Fruit fly (Drosophila melanogaster) whole organism, embryonic: ENCODE data around the gene fwd.

ENCODE experiments used
- Aef1 ChIP-seq: fragments of 200-800 bp; sonication (Bioruptor generic); IDR thresholded peaks from 3 replicates; pipeline ENCODE4 v1.3.6; 2022; ENCODE audit warnings: missing biosample characterization, missing genetic modification characterization
- Atf-2 ChIP-seq: fragments of 200-800 bp; sonication (Bioruptor generic); optimal IDR thresholded peaks from 2 replicates; lab custom pipeline; 2016; ENCODE audit warnings: missing biosample characterization, missing genetic modification characterization
- Bteb2 ChIP-seq: fragments of 200-800 bp; sonication (Bioruptor generic); optimal IDR thresholded peaks from 2 replicates; lab custom pipeline; 2016; ENCODE audit warnings: missing biosample characterization, missing genetic modification characterization
- CG1024 ChIP-seq: fragments of 200-800 bp; sonication (Bioruptor generic); IDR thresholded peaks from 2 replicates; pipeline ENCODE4 v1.3.6; 2022; ENCODE audit warnings: missing biosample characterization, missing genetic modification characterization
- CG10267 ChIP-seq: fragments of 200-800 bp; sonication (Bioruptor generic); optimal IDR thresholded peaks from 2 replicates; lab custom pipeline; 2018; ENCODE audit warnings: missing biosample characterization, mild to moderate bottlenecking, missing genetic modification characterization, moderate library complexity
- CG10431 ChIP-seq: fragments of 200-800 bp; sonication (Bioruptor generic); optimal IDR thresholded peaks from 3 replicates; lab custom pipeline; 2018; ENCODE audit warnings: missing biosample characterization, mild to moderate bottlenecking, missing genetic modification characterization
- CG10543 ChIP-seq: fragments of 200-800 bp; sonication (Bioruptor generic); optimal IDR thresholded peaks from 3 replicates; lab custom pipeline; 2017; ENCODE audit warnings: missing biosample characterization, mild to moderate bottlenecking, missing genetic modification characterization, moderate library complexity
- CG11560 ChIP-seq: fragments of 200-800 bp; sonication (Bioruptor generic); IDR thresholded peaks from 3 replicates; pipeline ENCODE4 v1.3.6; 2022; ENCODE audit warnings: missing biosample characterization, missing genetic modification characterization
- CG12236 ChIP-seq: fragments of 200-800 bp; sonication (Bioruptor generic); optimal IDR thresholded peaks from 2 replicates; lab custom pipeline; 2016; ENCODE audit warnings: missing biosample characterization, missing genetic modification characterization
- CG12942 ChIP-seq: fragments of 200-800 bp; sonication (Bioruptor generic); optimal IDR thresholded peaks from 3 replicates; lab custom pipeline; 2016; ENCODE audit warnings: missing biosample characterization, missing genetic modification characterization
- CG2199 ChIP-seq: fragments of 200-800 bp; sonication (Bioruptor generic); IDR thresholded peaks from 3 replicates; pipeline ENCODE4 v1.3.6; 2022; ENCODE audit warnings: missing biosample characterization, missing genetic modification characterization
- CG2875 ChIP-seq: fragments of 200-800 bp; sonication (Bioruptor generic); optimal IDR thresholded peaks from 2 replicates; lab custom pipeline; 2017; ENCODE audit warnings: missing biosample characterization, mild to moderate bottlenecking, missing genetic modification characterization, missing genetic modification reagents
- CG30020 ChIP-seq: fragments of 200-800 bp; optimal IDR thresholded peaks from 2 replicates; lab custom pipeline; 2019; ENCODE audit warnings: missing biosample characterization, mild to moderate bottlenecking, missing genetic modification characterization, moderate library complexity
- CG3847 ChIP-seq: fragments of 200-800 bp; sonication (Bioruptor generic); IDR thresholded peaks from 2 replicates; pipeline ENCODE4 v1.3.6; 2022; ENCODE audit warnings: missing biosample characterization, missing genetic modification characterization
- CG4360 ChIP-seq: fragments of 200-800 bp; sonication (Bioruptor generic); IDR thresholded peaks from 2 replicates; pipeline ENCODE4 v1.3.6; 2022; ENCODE audit warnings: missing biosample characterization, missing genetic modification characterization
- CG5245 ChIP-seq: fragments of 200-800 bp; sonication (Bioruptor generic); optimal IDR thresholded peaks from 3 replicates; lab custom pipeline; 2016; ENCODE audit warnings: missing biosample characterization, missing genetic modification characterization
- CG7372 ChIP-seq: fragments of 200-800 bp; sonication (Bioruptor generic); IDR thresholded peaks from 2 replicates; pipeline ENCODE4 v1.3.6; 2022; ENCODE audit warnings: missing biosample characterization, missing genetic modification characterization
- CG7987 ChIP-seq: fragments of 200-800 bp; sonication (Bioruptor generic); optimal IDR thresholded peaks from 2 replicates; lab custom pipeline; 2018; ENCODE audit warnings: missing biosample characterization, mild to moderate bottlenecking, missing genetic modification characterization, moderate library complexity
- CG8089 ChIP-seq: fragments of 200-800 bp; sonication (Bioruptor generic); optimal IDR thresholded peaks from 3 replicates; lab custom pipeline; 2016; ENCODE audit warnings: missing biosample characterization, missing genetic modification characterization
- CG9727 ChIP-seq: fragments of 200-800 bp; sonication (Bioruptor generic); optimal IDR thresholded peaks from 3 replicates; lab custom pipeline; 2017; ENCODE audit warnings: missing biosample characterization, mild to moderate bottlenecking, missing genetic modification characterization
- CG9876 ChIP-seq: fragments of 200-800 bp; sonication (Bioruptor generic); optimal IDR thresholded peaks from 2 replicates; lab custom pipeline; 2016; ENCODE audit warnings: missing biosample characterization, missing genetic modification characterization
- CHES-1-like ChIP-seq: fragments of 200-800 bp; sonication (Bioruptor generic); optimal IDR thresholded peaks from 2 replicates; lab custom pipeline; 2016; ENCODE audit warnings: missing biosample characterization, missing genetic modification characterization
- D19A ChIP-seq: fragments of 200-800 bp; optimal IDR thresholded peaks from 3 replicates; lab custom pipeline; 2019; ENCODE audit warnings: missing biosample characterization, mild to moderate bottlenecking, missing genetic modification characterization, moderate library complexity
- Dip3 ChIP-seq: fragments of 200-800 bp; sonication (Bioruptor generic); optimal IDR thresholded peaks from 3 replicates; lab custom pipeline; 2016; ENCODE audit warnings: missing biosample characterization, missing genetic modification characterization
- Dref ChIP-seq: fragments of 200-800 bp; sonication (Bioruptor generic); IDR thresholded peaks from 2 replicates; pipeline ENCODE4 v1.3.6; 2022; ENCODE audit warnings: missing biosample characterization, missing genetic modification characterization
- HHEX ChIP-seq: fragments of 200-800 bp; sonication (Bioruptor generic); optimal IDR thresholded peaks from 3 replicates; lab custom pipeline; 2017; ENCODE audit warnings: missing biosample characterization, mild to moderate bottlenecking, missing genetic modification characterization, missing genetic modification reagents
- HmgZ ChIP-seq: fragments of 200-800 bp; sonication (Bioruptor generic); optimal IDR thresholded peaks from 2 replicates; lab custom pipeline; 2018; ENCODE audit warnings: missing biosample characterization, mild to moderate bottlenecking, missing genetic modification characterization
- Hsf ChIP-seq: fragments of 200-800 bp; sonication (Bioruptor generic); optimal IDR thresholded peaks from 3 replicates; lab custom pipeline; 2016; ENCODE audit warnings: missing biosample characterization, missing genetic modification characterization
- Jarid2 ChIP-seq: fragments of 200-800 bp; sonication (Bioruptor generic); optimal IDR thresholded peaks from 3 replicates; lab custom pipeline; 2017; ENCODE audit warnings: mild to moderate bottlenecking, missing biosample characterization, missing genetic modification reagents, missing genetic modification characterization
- Lim3 ChIP-seq: fragments of 200-800 bp; sonication (Bioruptor generic); IDR thresholded peaks from 2 replicates; pipeline ENCODE4 v1.3.6; 2022; ENCODE audit warnings: missing biosample characterization, missing genetic modification characterization
- NFAT ChIP-seq: fragments of 200-800 bp; sonication (Bioruptor generic); IDR thresholded peaks from 2 replicates; pipeline ENCODE4 v1.3.6; 2022; ENCODE audit warnings: missing biosample characterization, missing genetic modification characterization
- Nf-YC ChIP-seq: fragments of 200-800 bp; optimal IDR thresholded peaks from 3 replicates; lab custom pipeline; 2019; ENCODE audit warnings: missing biosample characterization, mild to moderate bottlenecking, missing genetic modification characterization, moderate library complexity
- Side ChIP-seq: fragments of 200-800 bp; sonication (Bioruptor generic); optimal IDR thresholded peaks from 2 replicates; lab custom pipeline; 2016; ENCODE audit warnings: missing biosample characterization, missing genetic modification characterization
- Stat92E ChIP-seq, 3 experiments: fragments of >200 bp in 2 of 3; fragments of 200-800 bp in 1 of 3; sonication (Bioruptor generic) in 1 of 3; optimal IDR thresholded peaks; 2 replicates each; lab custom pipeline; 2017 to 2019; ENCODE audit warnings: missing biosample characterization in 3 of 3, missing genetic modification characterization in 3 of 3, mild to moderate bottlenecking in 1 of 3, moderate library complexity in 1 of 3
- Taf1 ChIP-seq: fragments of 200-800 bp; sonication (Bioruptor generic); IDR thresholded peaks from 2 replicates; pipeline ENCODE4 v1.3.6; 2022; ENCODE audit warnings: missing biosample characterization, missing genetic modification characterization
- al ChIP-seq: fragments of 200-800 bp; sonication (Bioruptor generic); IDR thresholded peaks from 2 replicates; pipeline ENCODE4 v1.3.6; 2022; ENCODE audit warnings: missing biosample characterization, missing genetic modification characterization
- ara ChIP-seq: fragments of 200-800 bp; sonication (Bioruptor generic); IDR thresholded peaks from 2 replicates; pipeline ENCODE4 v1.3.6; 2022; ENCODE audit warnings: missing biosample characterization, missing genetic modification characterization
- az2 ChIP-seq: fragments of 200-800 bp; sonication (Bioruptor generic); optimal IDR thresholded peaks from 3 replicates; lab custom pipeline; 2016; ENCODE audit warnings: missing biosample characterization, missing genetic modification characterization
- caup ChIP-seq: fragments of 200-800 bp; sonication (Bioruptor generic); optimal IDR thresholded peaks from 3 replicates; lab custom pipeline; 2017; ENCODE audit warnings: missing biosample characterization, mild to moderate bottlenecking, missing genetic modification characterization, moderate library complexity; ENCODE audit not compliant: severe bottlenecking
- cwo ChIP-seq: fragments of 200-800 bp; sonication (Bioruptor generic); optimal IDR thresholded peaks from 3 replicates; lab custom pipeline; 2017; ENCODE audit warnings: missing biosample characterization, missing genetic modification characterization, mild to moderate bottlenecking, moderate library complexity, missing genetic modification reagents
- lbe ChIP-seq: fragments of 200-800 bp; sonication (Bioruptor generic); optimal IDR thresholded peaks from 2 replicates; lab custom pipeline; 2016; ENCODE audit warnings: missing biosample characterization, mild to moderate bottlenecking, missing genetic modification characterization
- lola ChIP-seq, 3 experiments: fragments of >200 bp in 2 of 3; fragments of 200-800 bp in 1 of 3; sonication (Bioruptor generic) in 1 of 3; optimal IDR thresholded peaks; 2 replicates each; lab custom pipeline; 2017 to 2019; ENCODE audit warnings: missing biosample characterization in 3 of 3, missing genetic modification characterization in 3 of 3, mild to moderate bottlenecking in 1 of 3, moderate library complexity in 1 of 3
- mam ChIP-seq: fragments of 200-800 bp; sonication (Bioruptor generic); optimal IDR thresholded peaks from 3 replicates; lab custom pipeline; 2016; ENCODE audit warnings: missing biosample characterization, missing genetic modification characterization
- schlank ChIP-seq: fragments of 200-800 bp; sonication (Bioruptor generic); optimal IDR thresholded peaks from 2 replicates; lab custom pipeline; 2018; ENCODE audit warnings: missing biosample characterization, mild to moderate bottlenecking, missing genetic modification characterization
- so ChIP-seq: fragments of 200-800 bp; sonication (Bioruptor generic); IDR thresholded peaks from 3 replicates; pipeline ENCODE4 v1.3.6; 2022; ENCODE audit warnings: missing biosample characterization, missing genetic modification characterization
- tio ChIP-seq: fragments of 200-800 bp; sonication (Bioruptor generic); optimal IDR thresholded peaks from 2 replicates; lab custom pipeline; 2017; ENCODE audit warnings: missing biosample characterization, missing genetic modification characterization, inconsistent platforms
- z ChIP-seq: fragments of 200-800 bp; sonication (Bioruptor generic); IDR thresholded peaks from 3 replicates; pipeline ENCODE4 v1.3.6; 2022; ENCODE audit warnings: missing biosample characterization, missing genetic modification characterization
- zfh1 ChIP-seq: fragments of 200-800 bp; sonication (Bioruptor generic); IDR thresholded peaks from 3 replicates; pipeline ENCODE4 v1.3.6; 2022; ENCODE audit warnings: missing biosample characterization, missing genetic modification characterization

fwd gene

dm6 chr3L:257618-258475, 61.8 kb downstream of the fwd start, which contains the start of the genes DIP2 and wac (continued):
- TF ChIP-seq CG1024 (GFP tag; lab: Robert Waterston, UW) (peak; percentile 62; the same call in 1 of the 2 replicates), CG10431 (GFP tag; lab: Kevin White, UChicago) (peak; percentile 49), CG4360 (GFP tag; lab: Robert Waterston, UW) (no peak), CG5245 (GFP tag; lab: Kevin White, UChicago) (peak; percentile 73), cwo (peak; percentile 10), CHES-1-like (GFP tag; lab: Kevin White, UChicago) (peak; percentile 69), CG3847 (GFP tag; lab: Robert Waterston, UW) (peak; percentile 77), z (GFP tag; lab: Robert Waterston, UW) (no peak), az2 (peak; percentile 79), HmgZ (tag; lab: Kevin White, UChicago) (peak; percentile 74), caup (GFP tag; lab: Kevin White, UChicago) (peak; percentile 69), Atf-2 (GFP tag; lab: Kevin White, UChicago) (peak; percentile 41), CG11560 (peak; percentile 61; the same call in 2 of the 3 replicates), Jarid2 (no peak), NFAT (peak; percentile 88), CG9727 (GFP tag; lab: Kevin White, UChicago) (peak; percentile 56), Stat92E (GFP tag; optimal IDR thresholded peaks at IDR 0.05; lab: Kevin White, UChicago) (no peak), CG2199 (GFP tag; lab: Robert Waterston, UW) (peak; percentile 75; the same call in 2 of the 3 replicates), CG12942 (GFP tag; lab: Kevin White, UChicago) (peak; percentile 82), HHEX (GFP tag; lab: Kevin White, UChicago) (peak; percentile 11), schlank (tag; lab: Kevin White, UChicago) (peak; percentile 53), mam (GFP tag; lab: Kevin White, UChicago) (peak; percentile 93), CG12236 (GFP tag; lab: Kevin White, UChicago) (peak; percentile 45), D19A (tag; lab: Kevin White, UChicago) (peak; percentile 54), CG7372 (GFP tag; lab: Robert Waterston, UW) (peak; percentile 52), CG8089 (GFP tag; lab: Kevin White, UChicago) (peak; percentile 73), CG10267 (peak; percentile 79), tio (GFP tag; lab: Kevin White, UChicago) (no peak), al (GFP tag; lab: Robert Waterston, UW) (peak; percentile 69), CG10543 (GFP tag; lab: Kevin White, UChicago) (peak; percentile 78), lbe (peak; percentile 69), lola (GFP tag; optimal IDR thresholded peaks at IDR 0.05; lab: Kevin White, UChicago) (peak in 1 of 3 experiments; percentile 54), CG30020 (tag; lab: Kevin White, UChicago) (peak; percentile 73), Dref (GFP tag; lab: Robert Waterston, UW) (peak; percentile 84), Lim3 (GFP tag; lab: Robert Waterston, UW) (no peak), Aef1 (GFP tag; lab: Robert Waterston, UW) (peak; percentile 54; the same call in 2 of the 3 replicates), Hsf (GFP tag; lab: Kevin White, UChicago) (peak; percentile 88), Nf-YC (peak; percentile 75), ara (GFP tag; lab: Robert Waterston, UW) (peak; percentile 56; the same call in 1 of the 2 replicates), CG2875 (peak; percentile 51), zfh1 (peak; percentile 85), CG9876 (GFP tag; lab: Kevin White, UChicago) (peak; percentile 75), CG7987 (GFP tag; lab: Kevin White, UChicago) (peak; percentile 75), Taf1 (GFP tag; lab: Robert Waterston, UW) (peak; percentile 20; the same call in 1 of the 2 replicates), Bteb2 (peak; percentile 71), Side (peak; percentile 78), so (GFP tag; lab: Robert Waterston, UW) (peak; percentile 73; the same call in 2 of the 3 replicates), Dip3 (GFP tag; lab: Kevin White, UChicago) (peak; percentile 90)
